Fruit fly (Drosophila melanogaster) whole organism, embryonic: Measurements from ENCODE around the gene neur.

Source experiments
- ATbp ChIP-seq: fragments of 200-800 bp; sonication (Bioruptor generic); optimal IDR thresholded peaks from 2 replicates; lab custom pipeline; 2017; ENCODE audit warnings: missing biosample characterization, mild to moderate bottlenecking, missing genetic modification characterization, missing genetic modification reagents
- CG11560 ChIP-seq: fragments of 200-800 bp; sonication (Bioruptor generic); IDR thresholded peaks from 3 replicates; pipeline ENCODE4 v1.3.6; 2022; ENCODE audit warnings: missing biosample characterization, missing genetic modification characterization
- CG12942 ChIP-seq: fragments of 200-800 bp; sonication (Bioruptor generic); optimal IDR thresholded peaks from 3 replicates; lab custom pipeline; 2016; ENCODE audit warnings: missing biosample characterization, missing genetic modification characterization
- CG13424 ChIP-seq: fragments of 200-800 bp; sonication (Bioruptor generic); optimal IDR thresholded peaks from 2 replicates; lab custom pipeline; 2019; ENCODE audit warnings: missing biosample characterization, mild to moderate bottlenecking, missing genetic modification characterization, moderate library complexity
- CG15073 ChIP-seq: fragments of 200-800 bp; sonication (Bioruptor generic); optimal IDR thresholded peaks from 2 replicates; lab custom pipeline; 2016; ENCODE audit warnings: missing biosample characterization, missing genetic modification characterization
- CG15269 ChIP-seq: fragments of 200-800 bp; sonication (Bioruptor generic); optimal IDR thresholded peaks from 2 replicates; lab custom pipeline; 2018; ENCODE audit warnings: missing biosample characterization, mild to moderate bottlenecking, missing genetic modification characterization, moderate library complexity
- CG16815 ChIP-seq: fragments of 200-800 bp; sonication (Bioruptor generic); optimal IDR thresholded peaks from 3 replicates; lab custom pipeline; 2017; ENCODE audit warnings: missing biosample characterization, mild to moderate bottlenecking, missing genetic modification characterization
- CG17802 ChIP-seq: fragments of 200-800 bp; sonication (Bioruptor generic); optimal IDR thresholded peaks from 2 replicates; lab custom pipeline; 2018; ENCODE audit warnings: missing biosample characterization, mild to moderate bottlenecking, missing genetic modification characterization, moderate library complexity
- CG18011 ChIP-seq: fragments of 200-800 bp; sonication (Bioruptor generic); optimal IDR thresholded peaks from 2 replicates; lab custom pipeline; 2017; ENCODE audit warnings: missing biosample characterization, missing genetic modification characterization, mild to moderate bottlenecking, moderate library complexity, missing genotype
- CG2116 ChIP-seq: fragments of 200-800 bp; sonication (Bioruptor generic); optimal IDR thresholded peaks from 3 replicates; lab custom pipeline; 2018; ENCODE audit warnings: missing biosample characterization, mild to moderate bottlenecking, missing genetic modification characterization
- CG2202 ChIP-seq: fragments of 200-800 bp; sonication (Bioruptor generic); optimal IDR thresholded peaks from 2 replicates; lab custom pipeline; 2018; ENCODE audit warnings: missing biosample characterization, mild to moderate bottlenecking, missing genetic modification characterization
- CG2678 ChIP-seq: fragments of 200-800 bp; sonication (Bioruptor generic); optimal IDR thresholded peaks from 3 replicates; lab custom pipeline; 2019; ENCODE audit warnings: missing biosample characterization, mild to moderate bottlenecking, missing genetic modification characterization, moderate library complexity
- CG2712 ChIP-seq: fragments of 200-800 bp; optimal IDR thresholded peaks from 3 replicates; lab custom pipeline; 2019; ENCODE audit warnings: missing biosample characterization, mild to moderate bottlenecking, missing genetic modification characterization, moderate library complexity
- CG2875 ChIP-seq: fragments of 200-800 bp; sonication (Bioruptor generic); optimal IDR thresholded peaks from 2 replicates; lab custom pipeline; 2017; ENCODE audit warnings: missing biosample characterization, mild to moderate bottlenecking, missing genetic modification characterization, missing genetic modification reagents
- CG3163 ChIP-seq: fragments of 200-800 bp; sonication (Bioruptor generic); optimal IDR thresholded peaks from 3 replicates; lab custom pipeline; 2016; ENCODE audit warnings: missing biosample characterization, missing genetic modification characterization
- CG3726 ChIP-seq: fragments of 200-800 bp; sonication (Bioruptor generic); IDR thresholded peaks from 3 replicates; pipeline ENCODE4, ENCODE4 v1.3.6; 2022; ENCODE audit warnings: missing biosample characterization, missing genetic modification characterization
- CG4328 ChIP-seq: fragments of 200-800 bp; sonication (Bioruptor generic); optimal IDR thresholded peaks from 3 replicates; lab custom pipeline; 2017; ENCODE audit warnings: missing biosample characterization, missing genetic modification reagents, missing genetic modification characterization
- CG4707 ChIP-seq: fragments of 200-800 bp; sonication (Bioruptor generic); optimal IDR thresholded peaks from 2 replicates; lab custom pipeline; 2018; ENCODE audit warnings: missing biosample characterization, mild to moderate bottlenecking, missing genetic modification characterization, moderate library complexity
- CG6854 ChIP-seq: fragments of 200-800 bp; sonication (Bioruptor generic); optimal IDR thresholded peaks from 3 replicates; lab custom pipeline; 2017; ENCODE audit warnings: missing biosample characterization, mild to moderate bottlenecking, missing genetic modification characterization
- CG7271 ChIP-seq: fragments of 200-800 bp; sonication (Bioruptor generic); optimal IDR thresholded peaks from 2 replicates; lab custom pipeline; 2018; ENCODE audit warnings: missing biosample characterization, mild to moderate bottlenecking, missing genetic modification characterization, moderate library complexity
- CG7357 ChIP-seq: fragments of 200-800 bp; sonication (Bioruptor generic); IDR thresholded peaks from 3 replicates; pipeline ENCODE4 v1.3.6; 2022; ENCODE audit warnings: missing biosample characterization, missing genetic modification characterization
- CG7987 ChIP-seq: fragments of 200-800 bp; sonication (Bioruptor generic); optimal IDR thresholded peaks from 2 replicates; lab custom pipeline; 2018; ENCODE audit warnings: missing biosample characterization, mild to moderate bottlenecking, missing genetic modification characterization, moderate library complexity
- CG8089 ChIP-seq: fragments of 200-800 bp; sonication (Bioruptor generic); optimal IDR thresholded peaks from 3 replicates; lab custom pipeline; 2016; ENCODE audit warnings: missing biosample characterization, missing genetic modification characterization
- CG8290 ChIP-seq, 3 experiments: fragments of 200-800 bp; sonication (Bioruptor generic); optimal IDR thresholded peaks; 2 replicates each; lab custom pipeline; 2016 to 2019; ENCODE audit warnings: missing biosample characterization in 3 of 3, missing genetic modification characterization in 3 of 3, mild to moderate bottlenecking in 2 of 3, moderate library complexity in 1 of 3
- CG8924 ChIP-seq: fragments of 200-800 bp; optimal IDR thresholded peaks from 3 replicates; lab custom pipeline; 2019; ENCODE audit warnings: missing biosample characterization, mild to moderate bottlenecking, missing genetic modification characterization, moderate library complexity
- CG9817 ChIP-seq: fragments of 200-800 bp; sonication (Bioruptor generic); optimal IDR thresholded peaks from 2 replicates; lab custom pipeline; 2018; ENCODE audit warnings: missing biosample characterization, mild to moderate bottlenecking, missing genetic modification characterization, moderate library complexity
- Ets97D ChIP-seq: fragments of 200-800 bp; sonication (Bioruptor generic); optimal IDR thresholded peaks from 3 replicates; lab custom pipeline; 2016; ENCODE audit warnings: missing biosample characterization, missing genetic modification characterization
- Hand ChIP-seq: fragments of 200-800 bp; sonication (Bioruptor generic); optimal IDR thresholded peaks from 2 replicates; lab custom pipeline; 2017; ENCODE audit warnings: mild to moderate bottlenecking, missing biosample characterization, missing genetic modification reagents, missing genetic modification characterization
- Hsf ChIP-seq: fragments of 200-800 bp; sonication (Bioruptor generic); optimal IDR thresholded peaks from 3 replicates; lab custom pipeline; 2016; ENCODE audit warnings: missing biosample characterization, missing genetic modification characterization
- Lpt ChIP-seq: fragments of >200 bp; optimal IDR thresholded peaks from 2 replicates; lab custom pipeline; 2018; ENCODE audit warnings: missing biosample characterization, missing genetic modification characterization
- Nf-YC ChIP-seq: fragments of 200-800 bp; optimal IDR thresholded peaks from 3 replicates; lab custom pipeline; 2019; ENCODE audit warnings: missing biosample characterization, mild to moderate bottlenecking, missing genetic modification characterization, moderate library complexity
- ab ChIP-seq: fragments of 200-800 bp; sonication (Bioruptor generic); optimal IDR thresholded peaks from 2 replicates; lab custom pipeline; 2016; ENCODE audit warnings: missing biosample characterization, missing genetic modification characterization
- bbx ChIP-seq: fragments of 200-800 bp; sonication (Bioruptor generic); IDR thresholded peaks from 2 replicates; pipeline ENCODE4 v1.3.6; 2022; ENCODE audit warnings: missing biosample characterization, missing genetic modification characterization; ENCODE audit not compliant: partially characterized antibody
- cato ChIP-seq: fragments of 200-800 bp; sonication (Bioruptor generic); optimal IDR thresholded peaks from 2 replicates; lab custom pipeline; 2016; ENCODE audit warnings: missing biosample characterization, missing genetic modification characterization, borderline replicate concordance
- croc ChIP-seq: fragments of 200-800 bp; sonication (Bioruptor generic); conservative IDR thresholded peaks from 3 replicates; pipeline ENCODE4 v1.3.6; 2022; ENCODE audit warnings: missing biosample characterization, missing genetic modification characterization
- dmrt99B ChIP-seq: fragments of 200-800 bp; sonication (Bioruptor generic); optimal IDR thresholded peaks from 2 replicates; lab custom pipeline; 2018; ENCODE audit warnings: missing biosample characterization, mild to moderate bottlenecking, missing genetic modification characterization, moderate library complexity
- lab ChIP-seq: fragments of 200-800 bp; sonication (Bioruptor generic); optimal IDR thresholded peaks from 3 replicates; lab custom pipeline; 2017; ENCODE audit warnings: missing biosample characterization, missing genetic modification characterization, mild to moderate bottlenecking, moderate library complexity, missing genetic modification reagents
- lmd ChIP-seq: fragments of 200-800 bp; sonication (Bioruptor generic); IDR thresholded peaks from 2 replicates; pipeline ENCODE4 v1.3.6; 2022; ENCODE audit warnings: missing biosample characterization, missing genetic modification characterization
- lola ChIP-seq, 3 experiments: fragments of >200 bp in 2 of 3; fragments of 200-800 bp in 1 of 3; sonication (Bioruptor generic) in 1 of 3; optimal IDR thresholded peaks; 2 replicates each; lab custom pipeline; 2017 to 2019; ENCODE audit warnings: missing biosample characterization in 3 of 3, missing genetic modification characterization in 3 of 3, mild to moderate bottlenecking in 1 of 3, moderate library complexity in 1 of 3
- onecut ChIP-seq: fragments of 200-800 bp; sonication (Bioruptor generic); IDR thresholded peaks from 2 replicates; pipeline ENCODE4 v1.3.6; 2022; ENCODE audit warnings: missing biosample characterization, missing genetic modification characterization
- org-1 ChIP-seq: fragments of 200-800 bp; sonication (Bioruptor generic); optimal IDR thresholded peaks from 2 replicates; lab custom pipeline; 2017; ENCODE audit warnings: missing biosample characterization, missing genetic modification characterization
- pita ChIP-seq: fragments of 200-800 bp; sonication (Bioruptor generic); optimal IDR thresholded peaks from 2 replicates; lab custom pipeline; 2017; ENCODE audit warnings: missing biosample characterization, mild to moderate bottlenecking, missing genetic modification characterization
- repo ChIP-seq: fragments of 200-800 bp; sonication (Bioruptor generic); optimal IDR thresholded peaks from 2 replicates; lab custom pipeline; 2016; ENCODE audit warnings: missing biosample characterization, missing genetic modification characterization
- salm ChIP-seq: fragments of 200-800 bp; sonication (Bioruptor generic); optimal IDR thresholded peaks from 2 replicates; lab custom pipeline; 2018; ENCODE audit warnings: missing biosample characterization, mild to moderate bottlenecking, missing genetic modification characterization
- sqz ChIP-seq: fragments of 200-800 bp; sonication (Bioruptor generic); optimal IDR thresholded peaks from 3 replicates; lab custom pipeline; 2018; ENCODE audit warnings: missing biosample characterization, mild to moderate bottlenecking, missing genetic modification characterization
- tap ChIP-seq: fragments of 200-800 bp; optimal IDR thresholded peaks from 3 replicates; lab custom pipeline; 2019; ENCODE audit warnings: missing biosample characterization, mild to moderate bottlenecking, missing genetic modification characterization, moderate library complexity
- trem ChIP-seq: fragments of 200-800 bp; optimal IDR thresholded peaks from 3 replicates; lab custom pipeline; 2019; ENCODE audit warnings: missing biosample characterization, mild to moderate bottlenecking, missing genetic modification characterization, moderate library complexity
- trh ChIP-seq: fragments of 200-800 bp; sonication (Bioruptor generic); optimal IDR thresholded peaks from 2 replicates; lab custom pipeline; 2016; ENCODE audit warnings: missing biosample characterization, missing genetic modification characterization

The neur gene

DNA sequence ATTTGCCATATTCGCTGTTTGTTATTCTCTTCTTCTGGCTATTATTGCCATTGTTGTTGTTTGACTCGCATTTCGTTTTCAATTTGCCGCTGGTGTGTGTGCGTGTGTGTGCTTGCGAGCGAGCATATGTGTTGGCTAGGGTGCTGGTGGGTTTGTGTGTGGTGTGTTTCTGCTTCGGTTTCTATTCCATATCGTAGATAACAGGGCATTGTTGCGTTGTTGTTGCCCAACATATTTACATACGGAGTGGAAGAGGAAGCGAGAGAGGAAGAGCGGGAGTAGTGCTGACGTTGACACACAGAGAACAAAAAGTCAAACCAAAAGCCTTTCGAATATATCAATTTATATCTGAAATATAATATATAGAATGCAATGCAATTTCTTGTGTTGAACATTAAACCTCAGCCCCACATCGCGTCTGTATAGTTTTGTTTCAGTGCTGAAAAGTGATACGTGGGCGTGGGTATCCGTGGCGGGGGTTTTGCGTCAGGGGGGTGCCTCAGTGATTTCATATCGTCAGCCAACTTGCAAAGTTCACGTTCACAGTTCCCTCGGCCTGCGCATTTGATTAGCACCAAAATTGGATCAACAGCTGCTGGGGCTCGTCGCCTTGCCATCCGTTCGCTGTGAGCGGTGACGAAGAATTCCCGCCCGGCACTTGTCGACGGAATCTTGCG is 15.3 kb upstream of the neur start (continued):
- no peak for TF ChIP-seq lmd (GFP tag; lab: Robert Waterston, UW)
- TF ChIP-seq Lpt (GFP tag; lab: Kevin White, UChicago): no peak
- TF ChIP-seq CG7357 (GFP tag; lab: Robert Waterston, UW): peak; percentile 49; the same call in 1 of the 3 replicates
- no peak for TF ChIP-seq CG8089 (GFP tag; lab: Kevin White, UChicago)
- TF ChIP-seq ab (GFP tag; lab: Kevin White, UChicago): no peak
- no peak for TF ChIP-seq CG8290 (GFP tag; optimal IDR thresholded peaks at IDR 0.05; lab: Kevin White, UChicago)
- TF ChIP-seq CG8290 (tag; optimal IDR thresholded peaks at IDR 0.05; lab: Kevin White, UChicago): peak in 1 of 2 experiments; percentile 89
- peak; percentile 35 for TF ChIP-seq CG6854 (GFP tag; lab: Kevin White, UChicago)
- TF ChIP-seq trem (tag; lab: Kevin White, UChicago): peak; percentile 13
- peak; percentile 54 for TF ChIP-seq Hsf (GFP tag; lab: Kevin White, UChicago)
- peak; percentile 51 for TF ChIP-seq tap (tag; lab: Kevin White, UChicago)
- TF ChIP-seq ATbp (GFP tag; lab: Kevin White, UChicago): peak; percentile 76
- TF ChIP-seq CG2678 (tag; lab: Kevin White, UChicago): peak; percentile 78
- peak; percentile 75 for TF ChIP-seq CG13424 (tag; lab: Kevin White, UChicago)
- peak; percentile 31 for TF ChIP-seq CG15073 (GFP tag; lab: Kevin White, UChicago)
- TF ChIP-seq lola (GFP tag; optimal IDR thresholded peaks at IDR 0.05; lab: Kevin White, UChicago): peak in 1 of 3 experiments; percentile 9
- peak; percentile 51 for TF ChIP-seq cato (GFP tag; lab: Kevin White, UChicago)
- TF ChIP-seq CG3163: peak; percentile 22
- peak; percentile 40 for TF ChIP-seq CG2875
- peak; percentile 44 for TF ChIP-seq salm (tag; lab: Kevin White, UChicago)
- TF ChIP-seq bbx (GFP tag; lab: Robert Waterston, UW): no peak
- TF ChIP-seq Nf-YC (tag; lab: Kevin White, UChicago): peak; percentile 76
- no peak for TF ChIP-seq CG2116 (GFP tag; lab: Kevin White, UChicago)
- TF ChIP-seq onecut (GFP tag; lab: Robert Waterston, UW): peak; percentile 65
- TF ChIP-seq org-1: peak; percentile 34
- peak; percentile 33; the same call in 2 of the 3 replicates for TF ChIP-seq croc (GFP tag; lab: Robert Waterston, UW)
- TF ChIP-seq CG15269 (tag; lab: Kevin White, UChicago): peak; percentile 80
- peak; percentile 49 for TF ChIP-seq CG16815 (GFP tag; lab: Kevin White, UChicago)
- no peak for TF ChIP-seq CG3726
- peak; percentile 90 for TF ChIP-seq lab (GFP tag; lab: Kevin White, UChicago)
- TF ChIP-seq CG9817 (tag; lab: Kevin White, UChicago): peak; percentile 72
- peak; percentile 31 for TF ChIP-seq CG12942
- TF ChIP-seq CG11560 (tag; lab: Robert Waterston, UW): no peak
- peak; percentile 36 for TF ChIP-seq trh
- no peak for TF ChIP-seq repo
- TF ChIP-seq pita (GFP tag; lab: Kevin White, UChicago): no peak
- peak; percentile 3 for TF ChIP-seq CG2202 (tag; lab: Kevin White, UChicago)
- peak; percentile 6 for TF ChIP-seq CG7271 (tag; lab: Kevin White, UChicago)
- peak; percentile 71 for TF ChIP-seq CG4328 (GFP tag; lab: Kevin White, UChicago)
- TF ChIP-seq CG8924 (tag; lab: Kevin White, UChicago): peak; percentile 62
- TF ChIP-seq CG7987 (GFP tag; lab: Kevin White, UChicago): peak; percentile 54
- peak; percentile 53 for TF ChIP-seq CG17802 (tag; lab: Kevin White, UChicago)
- TF ChIP-seq Hand (GFP tag; lab: Kevin White, UChicago): peak; percentile 21
- peak; percentile 69 for TF ChIP-seq CG18011 (GFP tag; lab: Kevin White, UChicago)
- TF ChIP-seq sqz (GFP tag; lab: Kevin White, UChicago): no peak
- no peak for TF ChIP-seq Ets97D
- TF ChIP-seq dmrt99B (tag; lab: Kevin White, UChicago): peak; percentile 73
- TF ChIP-seq CG4707: no peak
- peak; percentile 70 for TF ChIP-seq CG2712 (tag; lab: Kevin White, UChicago)
